Worm (Caenorhabditis elegans): Measurements from ENCODE around the gene fbxa-59.

- TF ChIP-seq ceh-79 (tag; optimal IDR thresholded peaks at IDR 0.05), result no peak
- no peak for TF ChIP-seq atf-7 (tag; optimal IDR thresholded peaks at IDR 0.05)
- TF ChIP-seq egl-44 (GFP tag; IDR thresholded peaks at IDR 0.05), result no peak
- TF ChIP-seq die-1 (tag; optimal IDR thresholded peaks at IDR 0.05), result no peak
- TF ChIP-seq attf-3 (GFP tag; conservative IDR thresholded peaks at IDR 0.05), result no peak
- no peak for TF ChIP-seq somi-1 (GFP tag; optimal IDR thresholded peaks at IDR 0.05)
- TF ChIP-seq B0019.2 (GFP tag; conservative IDR thresholded peaks at IDR 0.05), result no peak
- no peak for TF ChIP-seq ama-1 (optimal IDR thresholded peaks at IDR 0.05)
- TF ChIP-seq ama-1 (GFP tag; optimal IDR thresholded peaks at IDR 0.05), result no peak
- TF ChIP-seq unc-62 (GFP tag; optimal IDR thresholded peaks at IDR 0.05), result no peak
Measured at ce11 chrIII:991581-991980, 48.3 kb upstream of the fbxa-59 start, which contains the start of gene trp-2.
